Worm (Caenorhabditis elegans) whole organism, mixed stage, embryonic: ENCODE data around the gene dmsr-11.

Experiments
- bed-3 ChIP-seq: fragments of 200-800 bp; sonication (Bioruptor generic); optimal IDR thresholded peaks from 3 replicates; lab custom pipeline; 2018; ENCODE audit warnings: mild to moderate bottlenecking, missing genetic modification characterization, moderate library complexity, missing compliant biosample characterization
- blmp-1 ChIP-seq: fragments of 150-350 bp; optimal IDR thresholded peaks from 2 replicates; lab custom pipeline; 2014; ENCODE audit warnings: missing biosample characterization, missing genetic modification characterization
- ceh-39 ChIP-seq: fragments of 150-350 bp; optimal IDR thresholded peaks from 2 replicates; lab custom pipeline; 2014; ENCODE audit warnings: missing biosample characterization, missing genetic modification characterization
- ceh-83 ChIP-seq: fragments of 200-800 bp; sonication (Bioruptor generic); optimal IDR thresholded peaks from 2 replicates; lab custom pipeline; 2018; ENCODE audit warnings: mild to moderate bottlenecking, missing genetic modification characterization, missing compliant biosample characterization
- ces-1 ChIP-seq: fragments of 150-350 bp; optimal IDR thresholded peaks from 2 replicates; lab custom pipeline; 2014; ENCODE audit warnings: missing biosample characterization, missing genetic modification reagents, missing genetic modification characterization
- cnd-1 ChIP-seq: fragments of 200-800 bp; sonication (Bioruptor generic); optimal IDR thresholded peaks from 2 replicates; lab custom pipeline; 2018; ENCODE audit warnings: mild to moderate bottlenecking, missing genetic modification characterization, missing compliant biosample characterization
- drap-1 ChIP-seq: fragments of 200-800 bp; sonication (Bioruptor generic); optimal IDR thresholded peaks from 3 replicates; lab custom pipeline; 2018; ENCODE audit warnings: mild to moderate bottlenecking, missing genetic modification characterization, missing compliant biosample characterization
- elt-1 ChIP-seq: sonication (generic microtip); optimal IDR thresholded peaks from 2 replicates; lab custom pipeline; 2017; ENCODE audit warnings: missing genetic modification characterization, mild to moderate bottlenecking, missing compliant biosample characterization, antibody characterized with exemption, moderate library complexity, borderline replicate concordance; ENCODE audit not compliant: insufficient read depth
- elt-3 ChIP-seq: fragments of 150-350 bp; optimal IDR thresholded peaks from 2 replicates; lab custom pipeline; 2014; ENCODE audit warnings: missing biosample characterization, missing genetic modification characterization
- flh-1 ChIP-seq: fragments of 200-800 bp; sonication (Bioruptor generic); optimal IDR thresholded peaks from 2 replicates; lab custom pipeline; 2018; ENCODE audit warnings: mild to moderate bottlenecking, missing genetic modification characterization, moderate library complexity, missing compliant biosample characterization
- ham-2 ChIP-seq: fragments of 200-800 bp; sonication (Bioruptor generic); optimal IDR thresholded peaks from 2 replicates; lab custom pipeline; 2018; ENCODE audit warnings: mild to moderate bottlenecking, missing genetic modification characterization, missing compliant biosample characterization
- lin-13 ChIP-seq: fragments of 150-350 bp; optimal IDR thresholded peaks from 2 replicates; lab custom pipeline; 2014; ENCODE audit warnings: missing biosample characterization, missing genetic modification characterization
- lin-32 ChIP-seq: fragments of 200-800 bp; sonication (Bioruptor generic); optimal IDR thresholded peaks from 2 replicates; lab custom pipeline; 2018; ENCODE audit warnings: mild to moderate bottlenecking, missing genetic modification characterization, missing compliant biosample characterization
- lsy-2 ChIP-seq: fragments of 150-350 bp; optimal IDR thresholded peaks from 2 replicates; lab custom pipeline; 2014; ENCODE audit warnings: missing biosample characterization, missing genetic modification characterization
- mab-5 ChIP-seq: fragments of 150-350 bp; optimal IDR thresholded peaks from 2 replicates; lab custom pipeline; 2014; ENCODE audit warnings: missing biosample characterization, missing genetic modification characterization
- mep-1 ChIP-seq: fragments of 150-350 bp; optimal IDR thresholded peaks from 2 replicates; lab custom pipeline; 2017; ENCODE audit warnings: missing biosample characterization, missing genetic modification reagents, missing genetic modification characterization, inconsistent platforms
- mls-2 ChIP-seq: sonication (generic microtip); optimal IDR thresholded peaks from 2 replicates; lab custom pipeline; 2016; ENCODE audit warnings: mild to moderate bottlenecking, missing genetic modification characterization, moderate library complexity, missing compliant biosample characterization
- nhr-12 ChIP-seq: fragments of 150-350 bp; optimal IDR thresholded peaks from 2 replicates; lab custom pipeline; 2014; ENCODE audit warnings: missing biosample characterization, missing genetic modification characterization
- nhr-2 ChIP-seq: fragments of 150-350 bp; optimal IDR thresholded peaks from 2 replicates; lab custom pipeline; 2014; ENCODE audit warnings: missing biosample characterization, missing genetic modification characterization
- nhr-237 ChIP-seq: fragments of 150-350 bp; optimal IDR thresholded peaks from 2 replicates; lab custom pipeline; 2014; ENCODE audit warnings: missing biosample characterization, missing genetic modification characterization
- nhr-28 ChIP-seq: fragments of 150-350 bp; optimal IDR thresholded peaks from 2 replicates; lab custom pipeline; 2014; ENCODE audit warnings: missing biosample characterization, missing genetic modification characterization
- nhr-76 ChIP-seq: sonication (generic microtip); optimal IDR thresholded peaks from 2 replicates; lab custom pipeline; 2017; ENCODE audit warnings: missing biosample characterization, missing genetic modification characterization
- sem-2 ChIP-seq: fragments of 200-800 bp; sonication (Bioruptor generic); optimal IDR thresholded peaks from 2 replicates; lab custom pipeline; 2018; ENCODE audit warnings: mild to moderate bottlenecking, missing genetic modification characterization, missing compliant biosample characterization
- snpc-4 ChIP-seq: fragments of 150-350 bp; optimal IDR thresholded peaks from 2 replicates; lab custom pipeline; 2014; ENCODE audit warnings: missing biosample characterization, missing genetic modification characterization
- sptf-1 ChIP-seq: sonication (generic microtip); optimal IDR thresholded peaks from 2 replicates; lab custom pipeline; 2017; ENCODE audit warnings: mild to moderate bottlenecking, missing genetic modification characterization, moderate library complexity, missing compliant biosample characterization
- tbx-8 ChIP-seq: fragments of 200-800 bp; sonication (Bioruptor generic); optimal IDR thresholded peaks from 2 replicates; lab custom pipeline; 2018; ENCODE audit warnings: mild to moderate bottlenecking, missing genetic modification characterization, moderate library complexity, missing compliant biosample characterization
- unc-120 ChIP-seq: sonication (generic microtip); optimal IDR thresholded peaks from 2 replicates; lab custom pipeline; 2017; ENCODE audit warnings: missing genetic modification characterization, missing compliant biosample characterization; ENCODE audit not compliant: poor library complexity, severe bottlenecking
- unc-39 ChIP-seq: fragments of 150-350 bp; optimal IDR thresholded peaks from 2 replicates; lab custom pipeline; 2014; ENCODE audit warnings: missing biosample characterization, missing genetic modification characterization
- unc-62 ChIP-seq: fragments of 150-350 bp; optimal IDR thresholded peaks from 2 replicates; lab custom pipeline; 2014; ENCODE audit warnings: missing biosample characterization, missing genetic modification reagents, missing genetic modification characterization
- zip-8 ChIP-seq: fragments of 150-350 bp; optimal IDR thresholded peaks from 2 replicates; lab custom pipeline; 2014; ENCODE audit warnings: missing biosample characterization, missing genetic modification characterization
- ztf-11 ChIP-seq: fragments of 150-350 bp; optimal IDR thresholded peaks from 2 replicates; lab custom pipeline; 2014; ENCODE audit warnings: missing biosample characterization, missing genetic modification characterization

The dmsr-11 gene

ce11 chrV:6830075-6830474 is 26.2 kb upstream of the dmsr-11 start:
- TF ChIP-seq sem-2 (GFP tag; lab: Kevin White, UChicago) (no peak), ztf-11 (no peak), nhr-12 (tag; lab: Kevin White, UChicago) (no peak), elt-1 (tag; lab: Kevin White, UChicago) (no peak), blmp-1 (tag; lab: Kevin White, UChicago) (no peak), ham-2 (GFP tag; lab: Kevin White, UChicago) (no peak)

- TF ChIP-seq nhr-2 (no peak), mep-1 (tag; lab: Kevin White, UChicago) (no peak), flh-1 (GFP tag; lab: Kevin White, UChicago) (no peak), nhr-28 (tag; lab: Kevin White, UChicago) (no peak), lin-13 (no peak), elt-3 (tag; lab: Kevin White, UChicago) (no peak), sptf-1 (no peak), lsy-2 (tag; lab: Kevin White, UChicago) (no peak), nhr-12 (tag; lab: Kevin White, UChicago) (no peak), cnd-1 (tag; lab: Kevin White, UChicago) (no peak), ceh-39 (tag; lab: Kevin White, UChicago) (no peak), ces-1 (GFP tag; lab: Kevin White, UChicago) (no peak), ceh-83 (GFP tag; lab: Kevin White, UChicago) (no peak), elt-1 (tag; lab: Kevin White, UChicago) (no peak), unc-39 (tag; lab: Kevin White, UChicago) (no peak), unc-120 (no peak), nhr-76 (tag; lab: Kevin White, UChicago) (no peak)
Measured at ce11 chrV:6829404-6829803, 25.5 kb upstream of the dmsr-11 start, which contains the start of gene col-141. TSS of gene col-141 (plus strand) at chrV:6829704.

ce11 chrV:6828786-6829185 is 24.9 kb upstream of the dmsr-11 start, which contains the start of gene dmsr-15:
TSS of gene dmsr-15 (minus strand) at chrV:6828886.
- TF ChIP-seq lin-32 (no peak), bed-3 (GFP tag; lab: Kevin White, UChicago) (no peak), tbx-8 (GFP tag; lab: Kevin White, UChicago) (no peak), nhr-237 (tag; lab: Kevin White, UChicago) (no peak), elt-3 (tag; lab: Kevin White, UChicago) (no peak), flh-1 (GFP tag; lab: Kevin White, UChicago) (no peak), elt-1 (tag; lab: Kevin White, UChicago) (no peak), nhr-12 (tag; lab: Kevin White, UChicago) (no peak), ceh-39 (tag; lab: Kevin White, UChicago) (no peak), mep-1 (tag; lab: Kevin White, UChicago) (no peak), mab-5 (tag; lab: Kevin White, UChicago) (no peak), unc-62 (GFP tag; lab: Kevin White, UChicago) (no peak), snpc-4 (tag; lab: Kevin White, UChicago) (no peak)

ce11 chrV:6823432-6823831 is 19.5 kb upstream of the dmsr-11 start:
- no peak for TF ChIP-seq mab-5 (tag; lab: Kevin White, UChicago)

- TF ChIP-seq flh-1 (GFP tag; lab: Kevin White, UChicago): no peak
- no peak for TF ChIP-seq ceh-83 (GFP tag; lab: Kevin White, UChicago)
- no peak for TF ChIP-seq snpc-4 (tag; lab: Kevin White, UChicago)
- TF ChIP-seq mep-1 (tag; lab: Kevin White, UChicago): no peak
- TF ChIP-seq unc-120: no peak
- no peak for TF ChIP-seq zip-8
- TF ChIP-seq cnd-1 (tag; lab: Kevin White, UChicago): no peak
- no peak for TF ChIP-seq ces-1 (GFP tag; lab: Kevin White, UChicago)
Measured at ce11 chrV:6821509-6821908, 17.6 kb upstream of the dmsr-11 start, which contains the start of gene T15B7.8. TSS of gene T15B7.8 (plus strand) at chrV:6821809.

- no peak for TF ChIP-seq mep-1 (tag; lab: Kevin White, UChicago)
- TF ChIP-seq drap-1: no peak
- TF ChIP-seq nhr-2: no peak
- TF ChIP-seq blmp-1 (tag; lab: Kevin White, UChicago): no peak
- TF ChIP-seq sem-2 (GFP tag; lab: Kevin White, UChicago): no peak
- no peak for TF ChIP-seq nhr-237 (tag; lab: Kevin White, UChicago)
- TF ChIP-seq lin-13: no peak
- TF ChIP-seq ztf-11: no peak
- no peak for TF ChIP-seq unc-120
- TF ChIP-seq ham-2 (GFP tag; lab: Kevin White, UChicago): no peak
- TF ChIP-seq ceh-83 (GFP tag; lab: Kevin White, UChicago): no peak
- TF ChIP-seq elt-1 (tag; lab: Kevin White, UChicago): no peak
- TF ChIP-seq mls-2 (tag; lab: Kevin White, UChicago): no peak
- TF ChIP-seq, all 35 proteins: peak for 0
Measured at ce11 chrV:6819812-6820211, 15.9 kb upstream of the dmsr-11 start, which contains the start of gene dmsr-13. TSS of gene dmsr-13 (minus strand) at chrV:6819912.
